Worm (Caenorhabditis elegans) whole organism, L1 larva: Measurements from ENCODE around the gene srw-139.

ENCODE experiments used
- C34B4.2 ChIP-seq: sonication (generic microtip); optimal IDR thresholded peaks from 2 replicates; lab custom pipeline; 2017; ENCODE audit warnings: mild to moderate bottlenecking, missing genetic modification characterization, missing compliant biosample characterization
- F16B12.6 ChIP-seq: fragments of 150-350 bp; optimal IDR thresholded peaks from 2 replicates; lab custom pipeline; 2014; ENCODE audit warnings: missing biosample characterization, missing genetic modification characterization
- alr-1 ChIP-seq: fragments of 200-800 bp; sonication (Bioruptor generic); optimal IDR thresholded peaks from 2 replicates; lab custom pipeline; 2018; ENCODE audit warnings: borderline replicate concordance, mild to moderate bottlenecking, missing genetic modification characterization, missing compliant biosample characterization
- ceh-63 ChIP-seq: fragments of 200-800 bp; sonication (Bioruptor generic); optimal IDR thresholded peaks from 2 replicates; lab custom pipeline; 2018; ENCODE audit warnings: mild to moderate bottlenecking, missing genetic modification characterization, missing compliant biosample characterization
- ceh-8 ChIP-seq: fragments of 200-800 bp; sonication (Bioruptor generic); optimal IDR thresholded peaks from 2 replicates; lab custom pipeline; 2018; ENCODE audit warnings: mild to moderate bottlenecking, missing genetic modification characterization, moderate library complexity, missing compliant biosample characterization
- ceh-82 ChIP-seq, 3 experiments: fragments of 150-350 bp in 1 of 3; sonication (generic microtip) in 2 of 3; optimal IDR thresholded peaks; 2 replicates each; lab custom pipeline; 2014 to 2017; ENCODE audit warnings: missing biosample characterization in 3 of 3, missing genetic modification characterization in 3 of 3
- ceh-90 ChIP-seq: sonication (generic microtip); optimal IDR thresholded peaks from 2 replicates; lab custom pipeline; 2016; ENCODE audit warnings: missing genetic modification characterization, missing compliant biosample characterization
- dpl-1 ChIP-seq, 3 experiments: fragments of 150-350 bp in 2 of 3; sonication (generic microtip) in 1 of 3; optimal IDR thresholded peaks; 2 replicates each; lab custom pipeline; 2014 to 2017; ENCODE audit warnings: missing biosample characterization in 3 of 3, missing genetic modification characterization in 3 of 3, missing genetic modification reagents in 3 of 3
- egl-27 ChIP-seq, 2 experiments: fragments of 150-350 bp in 1 of 2; sonication (generic microtip); optimal IDR thresholded peaks; 3 replicates each; lab custom pipeline; 2017 to 2018; ENCODE audit warnings: missing biosample characterization in 2 of 2, missing genetic modification characterization in 2 of 2, missing genetic modification reagents in 2 of 2
- ets-5 ChIP-seq: fragments of 200-800 bp; sonication (Bioruptor generic); IDR thresholded peaks from 2 replicates; pipeline ENCODE4 v1.3.6; 2022; ENCODE audit warnings: missing genetic modification characterization, missing compliant biosample characterization
- fkh-4 ChIP-seq: sonication (generic microtip); optimal IDR thresholded peaks from 2 replicates; lab custom pipeline; 2016; ENCODE audit warnings: missing compliant biosample characterization, missing genetic modification characterization, borderline replicate concordance
- grh-1 ChIP-seq: fragments of 200-800 bp; sonication (Bioruptor generic); IDR thresholded peaks from 2 replicates; pipeline ENCODE4 v1.3.6; 2022; ENCODE audit warnings: missing genetic modification reagents, missing genetic modification characterization, missing compliant biosample characterization
- hlh-17 ChIP-seq: fragments of 200-800 bp; sonication (Bioruptor generic); optimal IDR thresholded peaks from 2 replicates; lab custom pipeline; 2018; ENCODE audit warnings: missing genetic modification characterization, mild to moderate bottlenecking, missing compliant biosample characterization, moderate library complexity, borderline replicate concordance
- hpl-2 ChIP-seq: fragments of 150-350 bp; optimal IDR thresholded peaks from 2 replicates; lab custom pipeline; 2014; ENCODE audit warnings: missing biosample characterization, missing genetic modification reagents, missing genetic modification characterization
- irx-1 ChIP-seq: sonication (generic microtip); optimal IDR thresholded peaks from 2 replicates; lab custom pipeline; 2016; ENCODE audit warnings: missing genetic modification characterization, missing compliant biosample characterization
- isw-1 ChIP-seq: fragments of 200-800 bp; sonication (Bioruptor generic); IDR thresholded peaks from 2 replicates; pipeline ENCODE4 v1.3.6; 2022; ENCODE audit warnings: missing genetic modification characterization, missing compliant biosample characterization
- jun-1 ChIP-seq: fragments of 150-350 bp; optimal IDR thresholded peaks from 2 replicates; lab custom pipeline; 2014; ENCODE audit warnings: missing biosample characterization, missing genetic modification reagents, missing genetic modification characterization
- lin-13 ChIP-seq: fragments of 150-350 bp; optimal IDR thresholded peaks from 2 replicates; lab custom pipeline; 2014; ENCODE audit warnings: missing biosample characterization, missing genetic modification reagents, missing genetic modification characterization
- lin-14 ChIP-seq: fragments of 200-800 bp; sonication (Bioruptor generic); optimal IDR thresholded peaks from 2 replicates; lab custom pipeline; 2018; ENCODE audit warnings: mild to moderate bottlenecking, missing genetic modification characterization, moderate library complexity, missing compliant biosample characterization
- lin-39 ChIP-seq: fragments of 150-350 bp; optimal IDR thresholded peaks from 2 replicates; lab custom pipeline; 2014; ENCODE audit warnings: missing biosample characterization, missing genetic modification reagents, missing genetic modification characterization
- mef-2 ChIP-seq: fragments of 150-350 bp; optimal IDR thresholded peaks from 2 replicates; lab custom pipeline; 2014; ENCODE audit warnings: missing biosample characterization, missing genetic modification characterization
- nhr-19 ChIP-seq: fragments of 200-800 bp; sonication (Bioruptor generic); conservative IDR thresholded peaks from 2 replicates; pipeline ENCODE4 v1.3.6; 2022; ENCODE audit warnings: missing genetic modification characterization, missing compliant biosample characterization
- nhr-20 ChIP-seq: sonication (generic microtip); optimal IDR thresholded peaks from 2 replicates; lab custom pipeline; 2016; ENCODE audit warnings: mild to moderate bottlenecking, missing genetic modification characterization, missing compliant biosample characterization
- nhr-28 ChIP-seq: fragments of 150-350 bp; optimal IDR thresholded peaks from 2 replicates; lab custom pipeline; 2014; ENCODE audit warnings: missing biosample characterization, missing genetic modification characterization
- nhr-71 ChIP-seq: sonication (generic microtip); optimal IDR thresholded peaks from 2 replicates; lab custom pipeline; 2016; ENCODE audit warnings: mild to moderate bottlenecking, missing genetic modification characterization, moderate library complexity, missing compliant biosample characterization
- nhr-84 ChIP-seq: sonication (generic microtip); optimal IDR thresholded peaks from 2 replicates; lab custom pipeline; 2017; ENCODE audit warnings: missing biosample characterization, missing genetic modification characterization
- nhr-85 ChIP-seq: sonication (generic microtip); peaks from one replicate; lab custom pipeline; 2016; ENCODE audit warnings: missing genetic modification characterization, inconsistent platforms, missing compliant biosample characterization
- rnt-1 ChIP-seq: sonication (generic microtip); optimal IDR thresholded peaks from 2 replicates; lab custom pipeline; 2016; ENCODE audit warnings: mild to moderate bottlenecking, missing genetic modification characterization, moderate library complexity, missing compliant biosample characterization
- snpc-4 ChIP-seq: fragments of 150-350 bp; optimal IDR thresholded peaks from 2 replicates; lab custom pipeline; 2014; ENCODE audit warnings: missing biosample characterization, missing genetic modification characterization
- snu-23 ChIP-seq: sonication (generic microtip); optimal IDR thresholded peaks from 2 replicates; lab custom pipeline; 2016; ENCODE audit warnings: missing genetic modification characterization, missing compliant biosample characterization
- sptf-1 ChIP-seq: fragments of 150-350 bp; optimal IDR thresholded peaks from 2 replicates; lab custom pipeline; 2014; ENCODE audit warnings: missing biosample characterization, missing genetic modification characterization
- swsn-7 ChIP-seq: sonication (generic microtip); optimal IDR thresholded peaks from 2 replicates; lab custom pipeline; 2016; ENCODE audit warnings: missing genetic modification characterization, missing compliant biosample characterization
- tlp-1 ChIP-seq: fragments of 150-350 bp; optimal IDR thresholded peaks from 2 replicates; lab custom pipeline; 2014; ENCODE audit warnings: missing biosample characterization, missing genetic modification characterization
- unc-130 ChIP-seq: fragments of 150-350 bp; optimal IDR thresholded peaks from 2 replicates; lab custom pipeline; 2017; ENCODE audit warnings: missing biosample characterization, missing genetic modification characterization, inconsistent platforms
- unc-30 ChIP-seq: sonication (generic microtip); optimal IDR thresholded peaks from 2 replicates; lab custom pipeline; 2017; ENCODE audit warnings: missing biosample characterization, missing genetic modification characterization
- unc-86 ChIP-seq: sonication (generic microtip); optimal IDR thresholded peaks from 2 replicates; lab custom pipeline; 2016; ENCODE audit warnings: missing genetic modification characterization, missing compliant biosample characterization
- unc-98 ChIP-seq: fragments of 200-800 bp; sonication (Bioruptor generic); IDR thresholded peaks from 2 replicates; pipeline ENCODE4 v1.3.6; 2022; ENCODE audit warnings: missing genetic modification characterization, missing compliant biosample characterization
- zag-1 ChIP-seq: fragments of 150-350 bp; optimal IDR thresholded peaks from 2 replicates; lab custom pipeline; 2014; ENCODE audit warnings: missing biosample characterization, missing genetic modification characterization

The srw-139 gene

DNA sequence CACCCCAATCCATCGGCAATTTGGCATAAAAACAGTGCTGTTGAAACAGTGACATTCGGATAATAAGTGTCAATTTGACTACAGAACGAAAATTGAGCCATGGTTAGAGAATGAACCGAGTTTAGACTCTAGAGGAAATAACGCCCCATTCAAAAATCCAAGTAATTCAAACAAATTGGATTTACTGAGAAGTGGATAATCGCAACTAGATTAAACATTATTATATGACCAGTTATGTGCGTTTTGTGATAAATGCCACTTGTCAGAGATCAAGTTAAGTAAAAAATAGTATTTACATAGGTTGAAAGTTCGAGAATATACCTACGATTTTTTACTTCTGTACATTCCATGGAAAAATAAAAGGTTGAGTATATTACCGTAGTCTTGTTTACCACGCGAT is at the start of gene srw-139:
srw-139 (minus strand) TSS at position 101 of the 400 bp plus-strand sequence.
- TF ChIP-seq unc-30 (tag; lab: Kevin White, UChicago) (no peak), hpl-2 (GFP tag; lab: Kevin White, UChicago) (no peak), tlp-1 (no peak), ets-5 (GFP tag; lab: Robert Waterston, UW) (no peak), irx-1 (tag; lab: Kevin White, UChicago) (no peak), ceh-63 (GFP tag; lab: Kevin White, UChicago) (no peak), nhr-71 (tag; lab: Kevin White, UChicago) (no peak), zag-1 (tag; lab: Kevin White, UChicago) (no peak), ceh-8 (GFP tag; lab: Kevin White, UChicago) (no peak), mef-2 (tag; lab: Kevin White, UChicago) (no peak)

DNA sequence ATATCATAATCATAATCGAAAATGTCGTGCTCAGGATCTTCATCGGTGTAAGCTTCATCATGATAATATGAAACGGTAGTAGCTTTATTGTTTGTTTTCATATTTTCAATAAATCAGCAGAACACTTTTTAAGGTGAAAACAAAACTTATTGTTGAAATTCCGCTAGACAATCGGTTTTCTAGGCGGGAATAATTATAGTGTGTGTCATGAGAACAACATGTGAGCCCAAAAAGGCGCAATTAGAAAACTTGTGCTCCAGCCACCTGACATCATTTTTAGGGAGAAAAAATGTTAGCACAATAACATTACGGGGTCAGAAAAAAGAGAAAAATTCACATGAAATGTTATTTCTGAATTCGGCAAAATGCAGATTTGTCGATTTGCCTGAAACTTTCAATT is 49.0 kb upstream of the srw-139 start, which contains the start of gene srw-8:
srw-8 (minus strand) TSS at position 101 of the 400 bp plus-strand sequence.
- no peak for TF ChIP-seq rnt-1 (tag; lab: Kevin White, UChicago)
- no peak for TF ChIP-seq nhr-19 (GFP tag; lab: Robert Waterston, UW)
- TF ChIP-seq snpc-4 (tag; lab: Kevin White, UChicago), result no peak
- no peak for TF ChIP-seq lin-39 (tag; lab: Kevin White, UChicago)
- no peak for TF ChIP-seq alr-1 (tag; lab: Kevin White, UChicago)
- TF ChIP-seq hpl-2 (GFP tag; lab: Kevin White, UChicago), result no peak
- TF ChIP-seq nhr-84 (tag; lab: Kevin White, UChicago), result no peak
- TF ChIP-seq lin-13 (GFP tag; lab: Kevin White, UChicago), result no peak
- TF ChIP-seq unc-130 (tag; lab: Kevin White, UChicago), result no peak
- no peak for TF ChIP-seq grh-1 (GFP tag; lab: Robert Waterston, UW)
- TF ChIP-seq dpl-1 (GFP tag; optimal IDR thresholded peaks at IDR 0.05; lab: Kevin White, UChicago), result no peak
- no peak for TF ChIP-seq unc-98 (GFP tag; lab: Robert Waterston, UW)
- no peak for TF ChIP-seq nhr-20
- TF ChIP-seq nhr-28, result no peak
- no peak for TF ChIP-seq F16B12.6 (tag; lab: Kevin White, UChicago)
- no peak for TF ChIP-seq hlh-17
- TF ChIP-seq jun-1, result no peak

DNA sequence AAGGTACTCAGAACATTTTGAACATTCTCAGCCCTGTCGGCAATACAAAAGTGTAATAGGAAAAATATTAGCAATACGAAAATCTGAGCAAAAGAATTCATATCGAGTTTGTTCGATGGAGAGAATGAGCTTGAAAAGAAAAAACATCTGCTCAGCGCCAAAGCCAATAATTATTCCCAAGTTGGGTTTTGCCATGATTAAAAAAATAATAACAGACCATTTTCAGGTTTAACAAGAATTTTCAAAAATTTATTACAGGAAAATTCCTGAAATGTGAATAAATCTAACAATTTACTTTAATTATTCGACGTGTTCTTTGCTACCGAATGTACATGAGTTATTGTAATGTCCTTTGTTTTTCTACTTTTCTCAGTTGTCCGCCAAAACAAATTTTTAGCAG is 47.1 kb upstream of the srw-139 start, which contains the start of gene irld-38:
irld-38 (minus strand) TSS at position 101 of the 400 bp plus-strand sequence.
- TF ChIP-seq lin-14 (GFP tag; lab: Kevin White, UChicago), result no peak
- TF ChIP-seq swsn-7 (tag; lab: Kevin White, UChicago), result no peak
- TF ChIP-seq nhr-20, result no peak
- no peak for TF ChIP-seq ceh-82 (tag; optimal IDR thresholded peaks at IDR 0.05; lab: Kevin White, UChicago)
- TF ChIP-seq unc-30 (tag; lab: Kevin White, UChicago), result no peak
- no peak for TF ChIP-seq ceh-90 (tag; lab: Kevin White, UChicago)
- TF ChIP-seq rnt-1 (tag; lab: Kevin White, UChicago), result no peak
- no peak for TF ChIP-seq unc-98 (GFP tag; lab: Robert Waterston, UW)
- TF ChIP-seq egl-27 (tag; optimal IDR thresholded peaks at IDR 0.05; lab: Kevin White, UChicago), result no peak
- no peak for TF ChIP-seq isw-1 (GFP tag; lab: Robert Waterston, UW)
- TF ChIP-seq sptf-1 (tag; lab: Kevin White, UChicago), result no peak
- no peak for TF ChIP-seq C34B4.2
- no peak for TF ChIP-seq snu-23 (GFP tag; lab: Kevin White, UChicago)
- no peak for TF ChIP-seq snpc-4 (tag; lab: Kevin White, UChicago)
- no peak for TF ChIP-seq nhr-85
- no peak for TF ChIP-seq unc-86 (tag; lab: Kevin White, UChicago)
- TF ChIP-seq fkh-4 (tag; lab: Kevin White, UChicago), result no peak
